Worm (Caenorhabditis elegans): ENCODE results near the gene T10D4.6.

Gene T10D4.6

DNA sequence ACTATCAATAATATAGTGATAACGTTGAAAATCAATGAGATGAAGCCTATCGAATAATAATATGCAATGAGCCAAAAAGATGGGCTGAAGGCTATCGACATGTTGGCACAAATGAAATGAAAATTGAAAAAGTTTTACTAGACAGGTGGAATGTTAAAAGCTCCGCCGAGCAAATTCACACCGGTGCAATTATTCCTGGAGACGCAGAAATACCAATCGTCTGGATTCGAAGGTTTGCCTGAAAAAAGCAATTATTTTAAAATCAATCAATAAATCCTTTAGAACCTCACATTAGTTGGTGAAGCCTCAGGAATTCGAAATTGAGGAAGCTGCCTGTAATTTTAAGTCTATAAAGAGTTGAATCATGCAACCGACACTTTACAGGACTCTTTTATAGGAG, 35.3 kb downstream of the T10D4.6 start, which contains the start of gene sri-32:
Gene sri-32, minus strand, starts transcription at position 101 of the 400 bp plus-strand sequence.
- no peak for TF ChIP-seq unc-62 (GFP tag; optimal IDR thresholded peaks at IDR 0.05)

DNA sequence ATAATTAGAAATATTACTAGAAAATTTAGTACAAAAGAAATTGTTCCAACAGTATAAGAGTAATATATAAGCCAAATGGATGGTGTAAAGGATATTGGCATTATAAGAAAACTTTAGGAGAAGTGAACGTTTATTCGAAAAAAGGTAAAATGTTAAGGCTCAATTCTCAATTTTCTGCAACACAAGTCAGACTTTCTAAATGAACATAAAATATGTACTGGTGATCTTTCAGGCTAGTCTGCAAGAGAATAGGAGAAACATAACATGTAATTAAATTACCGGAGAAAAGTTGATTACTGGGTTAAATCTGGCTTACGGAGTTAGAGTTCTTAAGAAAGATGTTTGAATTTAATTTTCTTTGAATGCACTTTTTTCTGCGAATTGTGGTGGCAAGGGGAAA, 37.6 kb downstream of the T10D4.6 start, which contains the start of gene sri-33:
Gene sri-33, minus strand, starts transcription at position 101 of the 400 bp plus-strand sequence.
- TF ChIP-seq unc-62 (GFP tag; optimal IDR thresholded peaks at IDR 0.05): no peak

ce11 chrII:3158985-3159384, 39.9 kb downstream of the T10D4.6 start, which contains the start of gene sri-34:
sri-34 (minus strand) TSS chrII:3159085.
- no peak for TF ChIP-seq unc-62 (GFP tag; optimal IDR thresholded peaks at IDR 0.05)

ce11 chrII:3170089-3170488, 51.0 kb downstream of the T10D4.6 start, which contains the start of gene fbxc-55:
fbxc-55 (minus strand) TSS chrII:3170189.
- TF ChIP-seq unc-62 (GFP tag; optimal IDR thresholded peaks at IDR 0.05): no peak

DNA sequence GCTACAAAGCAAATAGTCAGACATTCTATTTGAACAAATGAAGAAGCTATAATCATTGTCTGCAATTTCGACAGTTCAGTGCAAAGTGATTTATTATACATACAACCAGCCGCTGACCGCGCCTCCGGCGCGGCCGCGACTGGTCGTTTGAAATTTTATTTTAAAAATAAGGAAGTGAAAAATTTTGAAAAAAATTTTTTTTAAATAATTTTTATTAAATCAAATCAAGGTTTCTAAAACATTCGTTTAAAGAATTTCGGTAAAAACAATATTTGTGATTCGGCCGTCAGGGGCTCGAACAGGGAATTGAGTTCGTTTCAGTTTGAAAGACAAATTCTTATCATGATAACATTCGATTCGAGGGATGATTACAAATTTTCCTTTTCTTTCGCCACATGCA, 53.0 kb downstream of the T10D4.6 start, which contains the start of gene Y27F2A.10:
Gene Y27F2A.10, minus strand, starts transcription at position 101 of the 400 bp plus-strand sequence.
- TF ChIP-seq unc-62 (GFP tag; optimal IDR thresholded peaks at IDR 0.05): no peak

All from whole organism, dauer.